Fruit fly (Drosophila melanogaster) whole organism, wandering third instar larva: ENCODE measurements around the gene mbc.

Source experiments
- Hnf4 ChIP-seq: fragments of 200-800 bp; sonication (Bioruptor generic); optimal IDR thresholded peaks from 2 replicates; lab custom pipeline; 2016; ENCODE audit warnings: missing biosample characterization, mild to moderate bottlenecking, missing genetic modification characterization
- Hr78 ChIP-seq: fragments of >200 bp; optimal IDR thresholded peaks from 2 replicates; lab custom pipeline; 2017; ENCODE audit warnings: missing biosample characterization, missing genetic modification characterization
- br ChIP-seq: fragments of 200-800 bp; sonication (Bioruptor generic); optimal IDR thresholded peaks from 2 replicates; lab custom pipeline; 2016; ENCODE audit warnings: missing biosample characterization, missing genetic modification characterization
- h ChIP-seq: fragments of 200-800 bp; sonication (Bioruptor generic); optimal IDR thresholded peaks from 3 replicates; lab custom pipeline; 2016; ENCODE audit warnings: missing biosample characterization, mild to moderate bottlenecking, missing genetic modification characterization
- sv ChIP-seq: fragments of 200-800 bp; sonication (Bioruptor generic); optimal IDR thresholded peaks from 3 replicates; lab custom pipeline; 2016; ENCODE audit warnings: missing biosample characterization, missing genetic modification characterization

DNA sequence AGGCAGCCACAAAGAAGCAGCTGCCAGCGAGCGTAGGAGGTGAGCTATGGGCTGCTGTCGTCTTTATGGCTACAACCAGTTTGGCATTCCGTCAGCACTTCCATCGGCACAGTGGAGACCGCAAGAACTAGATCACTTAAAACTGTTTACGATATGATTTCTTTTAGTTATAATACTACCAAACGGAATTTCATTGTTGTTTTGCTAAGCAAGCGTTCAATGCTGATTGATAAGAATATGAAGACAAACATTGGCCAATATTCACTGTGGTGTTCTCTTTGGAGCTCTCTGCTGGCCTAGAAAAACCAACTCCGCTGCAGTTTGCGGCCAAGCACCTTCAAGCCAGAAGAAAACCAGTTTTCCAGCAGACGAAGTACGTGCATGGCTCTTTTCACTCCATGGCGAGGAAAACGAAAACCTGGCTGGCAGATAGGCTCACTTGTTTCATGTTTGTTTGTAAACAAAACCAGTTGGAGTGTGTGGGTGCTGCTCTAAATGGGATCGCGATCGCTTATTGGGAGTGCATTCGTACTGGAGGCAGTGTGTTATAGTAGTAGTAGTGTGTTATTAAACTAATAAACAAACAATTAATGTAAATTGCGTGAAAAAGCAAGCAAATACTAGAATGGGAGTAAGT lies 36.1 kb downstream of the mbc start:
- TF ChIP-seq sv = no peak
- no peak for TF ChIP-seq Hr78
- no peak for TF ChIP-seq h (GFP tag; lab: Kevin White, UChicago)
- no peak for TF ChIP-seq Hnf4 (GFP tag; lab: Kevin White, UChicago)
- TF ChIP-seq br (GFP tag; lab: Kevin White, UChicago) = no peak
